Worm (Caenorhabditis elegans) whole organism, L4/young adult: ENCODE results near the gene glf-1.

Experiments
- W03F9.2 ChIP-seq: fragments of 150-350 bp; optimal IDR thresholded peaks from 2 replicates; lab custom pipeline; 2014; ENCODE audit warnings: missing biosample characterization, missing genetic modification characterization
- dao-5 ChIP-seq: sonication (generic microtip); optimal IDR thresholded peaks from 2 replicates; lab custom pipeline; 2016; ENCODE audit warnings: missing genotype, missing genetic modification characterization, moderate library complexity, missing compliant biosample characterization
- him-1 ChIP-seq: sonication (generic microtip); optimal IDR thresholded peaks from 2 replicates; lab custom pipeline; 2016; ENCODE audit warnings: missing genotype, missing genetic modification reagents, missing genetic modification characterization, missing compliant biosample characterization

glf-1 gene

ce11 chrIV:5928957-5929356 lies 43.3 kb downstream of the glf-1 start:
- TF ChIP-seq him-1 (tag; lab: Kevin White, UChicago) (no peak), W03F9.2 (no peak), dao-5 (tag; lab: Kevin White, UChicago) (no peak)

ce11 chrIV:5930345-5930744 lies 44.7 kb downstream of the glf-1 start, which contains the start of gene lin-33:
Gene lin-33 (plus strand): TSS chrIV:5930645.
- TF ChIP-seq W03F9.2: no peak
- TF ChIP-seq him-1 (tag; lab: Kevin White, UChicago): no peak

- no peak for TF ChIP-seq dao-5 (tag; lab: Kevin White, UChicago)
- TF ChIP-seq W03F9.2: no peak
- TF ChIP-seq him-1 (tag; lab: Kevin White, UChicago): no peak
Observed at ce11 chrIV:5934046-5934445, 48.4 kb downstream of the glf-1 start, which contains the start of gene H32C10.1. Gene H32C10.1 (plus strand): TSS chrIV:5934346.

- TF ChIP-seq dao-5 (tag; lab: Kevin White, UChicago) (no peak), him-1 (tag; lab: Kevin White, UChicago) (no peak), W03F9.2 (no peak)
Observed at ce11 chrIV:5937106-5937505, 51.5 kb downstream of the glf-1 start.

- TF ChIP-seq W03F9.2: no peak
Observed at ce11 chrIV:5939122-5939521, 53.5 kb downstream of the glf-1 start, which contains the start of gene mcu-1. Gene mcu-1 (minus strand): TSS chrIV:5939230.
